Worm (Caenorhabditis elegans) whole organism, mixed stage, embryonic: ENCODE data around the gene ZK180.7.

Experiments
- bed-3 ChIP-seq: fragments of 200-800 bp; sonication (Bioruptor generic); optimal IDR thresholded peaks from 3 replicates; lab custom pipeline; 2018; ENCODE audit warnings: mild to moderate bottlenecking, missing genetic modification characterization, moderate library complexity, missing compliant biosample characterization
- blmp-1 ChIP-seq: fragments of 150-350 bp; optimal IDR thresholded peaks from 2 replicates; lab custom pipeline; 2014; ENCODE audit warnings: missing biosample characterization, missing genetic modification characterization
- ces-1 ChIP-seq: fragments of 150-350 bp; optimal IDR thresholded peaks from 2 replicates; lab custom pipeline; 2014; ENCODE audit warnings: missing biosample characterization, missing genetic modification reagents, missing genetic modification characterization
- cnd-1 ChIP-seq: fragments of 200-800 bp; sonication (Bioruptor generic); optimal IDR thresholded peaks from 2 replicates; lab custom pipeline; 2018; ENCODE audit warnings: mild to moderate bottlenecking, missing genetic modification characterization, missing compliant biosample characterization
- flh-1 ChIP-seq: fragments of 200-800 bp; sonication (Bioruptor generic); optimal IDR thresholded peaks from 2 replicates; lab custom pipeline; 2018; ENCODE audit warnings: mild to moderate bottlenecking, missing genetic modification characterization, moderate library complexity, missing compliant biosample characterization
- lin-32 ChIP-seq: fragments of 200-800 bp; sonication (Bioruptor generic); optimal IDR thresholded peaks from 2 replicates; lab custom pipeline; 2018; ENCODE audit warnings: mild to moderate bottlenecking, missing genetic modification characterization, missing compliant biosample characterization
- mls-2 ChIP-seq: sonication (generic microtip); optimal IDR thresholded peaks from 2 replicates; lab custom pipeline; 2016; ENCODE audit warnings: mild to moderate bottlenecking, missing genetic modification characterization, moderate library complexity, missing compliant biosample characterization
- nhr-12 ChIP-seq: fragments of 150-350 bp; optimal IDR thresholded peaks from 2 replicates; lab custom pipeline; 2014; ENCODE audit warnings: missing biosample characterization, missing genetic modification characterization
- nhr-237 ChIP-seq: fragments of 150-350 bp; optimal IDR thresholded peaks from 2 replicates; lab custom pipeline; 2014; ENCODE audit warnings: missing biosample characterization, missing genetic modification characterization
- pha-4 ChIP-seq: fragments of 150-350 bp; optimal IDR thresholded peaks from 2 replicates; lab custom pipeline; 2018; ENCODE audit warnings: missing biosample characterization, missing genetic modification reagents, missing genetic modification characterization
- sptf-1 ChIP-seq: sonication (generic microtip); optimal IDR thresholded peaks from 2 replicates; lab custom pipeline; 2017; ENCODE audit warnings: mild to moderate bottlenecking, missing genetic modification characterization, moderate library complexity, missing compliant biosample characterization
- ztf-11 ChIP-seq: fragments of 150-350 bp; optimal IDR thresholded peaks from 2 replicates; lab custom pipeline; 2014; ENCODE audit warnings: missing biosample characterization, missing genetic modification characterization

DNA sequence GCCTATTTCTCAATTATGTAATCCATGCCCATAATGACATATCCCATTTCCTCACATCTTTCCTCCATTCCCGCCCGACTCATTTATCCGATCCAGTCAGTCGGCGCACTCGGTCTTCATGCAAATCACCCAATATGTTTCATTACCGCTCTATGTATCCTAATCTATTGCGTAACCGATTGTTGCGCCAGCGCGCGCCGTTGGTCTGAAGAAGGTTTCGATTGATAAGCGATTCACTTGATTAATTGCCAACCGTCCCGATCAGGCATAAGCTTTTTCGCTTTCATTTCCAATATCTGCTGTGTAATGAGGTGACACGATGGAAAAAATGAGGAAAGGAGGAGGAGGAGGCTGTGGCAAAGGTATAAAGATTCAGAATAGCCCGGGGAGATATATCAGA is 27.8 kb downstream of the ZK180.7 start:
- TF ChIP-seq ztf-11 (tag; lab: Kevin White, UChicago) (no peak), pha-4 (tag; lab: Kevin White, UChicago) (no peak), bed-3 (GFP tag; lab: Kevin White, UChicago) (no peak), sptf-1 (tag; lab: Kevin White, UChicago) (no peak), blmp-1 (tag; lab: Kevin White, UChicago) (peak; percentile 82), cnd-1 (tag; lab: Kevin White, UChicago) (no peak), nhr-237 (tag; lab: Kevin White, UChicago) (no peak), nhr-12 (tag; lab: Kevin White, UChicago) (no peak), ces-1 (GFP tag; lab: Kevin White, UChicago) (no peak), lin-32 (no peak), flh-1 (GFP tag; lab: Kevin White, UChicago) (no peak), mls-2 (tag; lab: Kevin White, UChicago) (no peak)
